Worm (Caenorhabditis elegans): ENCODE data around the gene F25B5.5.

ce11 chrIII:5906749-5907148 is 39.2 kb downstream of the F25B5.5 start, which contains the start of gene erd-2.2:
- TF ChIP-seq gmeb-1 (tag; optimal IDR thresholded peaks at IDR 0.05) (no peak), unc-39 (tag; optimal IDR thresholded peaks at IDR 0.05) (no peak), nhr-237 (tag; optimal IDR thresholded peaks at IDR 0.05) (no peak), snpc-4 (tag; optimal IDR thresholded peaks at IDR 0.05) (no peak), ZK546.5 (tag; optimal IDR thresholded peaks at IDR 0.05) (no peak), mdl-1 (tag; optimal IDR thresholded peaks at IDR 0.05) (no peak), zag-1 (tag; optimal IDR thresholded peaks at IDR 0.05) (no peak), nhr-6 (tag; optimal IDR thresholded peaks at IDR 0.05) (no peak), nhr-77 (tag; optimal IDR thresholded peaks at IDR 0.05) (no peak), lin-11 (tag; optimal IDR thresholded peaks at IDR 0.05) (no peak), nhr-23 (tag; optimal IDR thresholded peaks at IDR 0.05) (no peak), ztf-11 (tag; optimal IDR thresholded peaks at IDR 0.05) (no peak), lin-39 (tag; optimal IDR thresholded peaks at IDR 0.05) (no peak), ztf-4 (tag; optimal IDR thresholded peaks at IDR 0.05) (no peak)
